Worm (Caenorhabditis elegans): Measurements from ENCODE around the gene tab-1.

tab-1 gene

DNA sequence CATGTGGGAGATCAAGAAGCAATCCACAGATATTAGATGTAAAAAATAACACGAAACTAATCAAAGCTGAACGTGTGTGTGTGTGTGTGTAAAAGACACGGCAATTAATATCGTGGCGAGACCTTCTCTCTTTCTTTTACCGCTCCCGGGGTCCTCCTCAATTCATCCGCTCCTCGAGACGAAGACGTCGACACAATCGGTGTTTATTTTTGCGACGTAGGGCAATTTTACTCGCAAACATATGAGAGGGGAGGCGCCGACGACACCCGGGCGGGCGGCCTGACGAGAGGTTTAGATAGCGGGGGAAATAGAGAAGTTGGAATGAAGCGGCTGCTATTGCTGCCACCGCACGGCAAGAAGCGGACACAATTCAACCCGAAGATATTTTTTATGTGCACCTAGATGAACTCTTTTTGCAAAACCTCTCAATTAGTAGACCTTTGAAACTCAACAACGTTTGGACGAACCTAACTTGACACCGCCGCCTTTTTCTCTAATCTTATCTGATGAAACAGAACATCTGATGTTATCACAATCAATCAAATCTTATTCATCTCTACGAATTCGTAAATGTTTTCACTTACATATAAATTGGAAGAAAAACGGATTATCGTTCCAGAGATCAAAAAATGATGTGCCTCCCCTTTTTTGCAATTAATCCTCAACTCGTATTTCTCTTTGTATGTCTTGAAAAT, 29.7 kb downstream of the tab-1 start:
- TF ChIP-seq T22C8.4 (GFP tag; IDR thresholded peaks at IDR 0.05) (0 out of 2 replicates have a peak, but pooled peaks have one; percentile 14), med-1 (GFP tag; optimal IDR thresholded peaks at IDR 0.05; ENCODE audit: insufficient read depth) (no peak), ztf-23 (GFP tag; IDR thresholded peaks at IDR 0.05) (0 out of 2 replicates have a peak, but pooled peaks have one; percentile 32)

DNA sequence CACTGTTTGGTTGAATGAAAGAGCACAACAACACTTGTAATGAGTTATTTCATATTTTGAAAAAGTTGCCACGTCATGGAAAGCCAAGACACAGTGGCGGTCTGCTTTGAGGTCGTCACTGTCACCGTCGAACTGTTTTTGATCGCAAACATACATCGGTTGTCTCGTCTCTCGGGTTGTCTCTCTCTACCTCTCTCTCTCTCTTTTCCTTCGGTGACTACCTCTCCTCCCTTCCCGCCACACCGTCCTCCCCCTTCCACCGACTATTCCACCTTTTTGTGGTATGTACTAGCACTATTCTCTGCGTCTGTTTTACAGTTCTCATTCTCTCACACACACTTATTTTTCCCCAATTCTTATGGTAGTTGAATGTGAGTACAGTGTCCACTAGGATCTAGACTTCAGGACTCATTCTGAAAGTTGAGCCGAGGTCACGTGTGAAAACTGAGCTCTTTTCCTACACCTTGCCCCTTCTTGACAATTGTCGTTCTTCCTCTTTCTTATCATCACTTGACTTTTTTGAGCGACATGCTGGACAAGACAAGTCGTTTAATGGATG, 30.7 kb downstream of the tab-1 start:
- TF ChIP-seq flt-1 (GFP tag; IDR thresholded peaks at IDR 0.05): no peak

DNA sequence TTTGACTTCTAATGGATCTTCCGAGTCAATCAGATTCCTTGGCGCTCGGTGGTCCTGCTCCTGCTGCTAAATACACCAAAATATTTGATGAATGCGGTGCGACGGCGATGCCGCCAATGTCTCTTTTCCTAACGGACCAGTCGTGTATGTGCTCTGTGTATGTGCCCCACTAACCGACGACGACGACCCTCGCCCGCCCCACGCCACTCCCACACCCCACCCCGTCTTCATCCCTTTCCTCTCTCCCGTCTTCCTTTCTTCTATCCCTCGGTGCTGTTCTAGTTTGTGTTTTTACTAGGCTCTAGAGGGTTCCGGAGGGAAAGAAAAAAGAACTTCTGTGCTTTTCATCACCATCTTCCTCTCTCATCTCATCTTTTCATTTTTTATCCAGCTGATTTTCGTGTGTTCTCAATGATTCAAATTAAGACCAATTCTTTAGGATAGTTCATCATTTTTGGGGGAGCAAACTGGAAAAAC, 31.5 kb downstream of the tab-1 start, which contains the start of gene egl-27:
Gene egl-27, plus strand, starts transcription at position 427 of the 477 bp plus-strand sequence.
- TF ChIP-seq ref-1 (GFP tag; conservative IDR thresholded peaks at IDR 0.05) (no peak), cog-1 (tag; optimal IDR thresholded peaks at IDR 0.05) (no peak), ztf-23 (GFP tag; IDR thresholded peaks at IDR 0.05) (0 out of 2 replicates have a peak, but pooled peaks have one; percentile 29), flt-1 (GFP tag; IDR thresholded peaks at IDR 0.05) (peak; percentile 66; the same call in 1 of the 2 replicates), T22C8.4 (GFP tag; IDR thresholded peaks at IDR 0.05) (no peak), ztf-29 (GFP tag; IDR thresholded peaks at IDR 0.05) (no peak), med-1 (GFP tag; optimal IDR thresholded peaks at IDR 0.05; ENCODE audit: insufficient read depth) (no peak)

DNA sequence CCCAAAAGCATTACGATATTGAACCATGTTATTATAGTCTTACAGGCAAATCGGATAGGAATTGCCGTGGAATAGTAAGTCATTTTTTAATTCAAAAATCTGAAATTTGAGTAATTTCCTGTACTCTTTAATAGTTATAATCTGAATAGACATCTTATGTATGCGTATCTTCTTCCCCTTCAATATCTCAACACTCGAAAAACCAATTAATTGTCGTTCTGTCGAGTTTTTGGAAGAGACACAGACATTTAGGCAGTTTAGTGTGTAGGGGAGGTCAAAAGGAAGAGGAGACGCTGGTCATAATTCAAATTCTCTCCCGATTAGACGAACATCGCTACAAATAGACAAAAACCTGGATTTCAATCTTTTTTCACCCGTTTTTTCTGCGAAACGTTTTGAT, 32.4 kb downstream of the tab-1 start:
- TF ChIP-seq flt-1 (GFP tag; IDR thresholded peaks at IDR 0.05) (peak; percentile 35; the same call in 1 of the 2 replicates), ztf-23 (GFP tag; IDR thresholded peaks at IDR 0.05) (no peak), med-1 (GFP tag; optimal IDR thresholded peaks at IDR 0.05; ENCODE audit: insufficient read depth) (peak; percentile 22)

DNA sequence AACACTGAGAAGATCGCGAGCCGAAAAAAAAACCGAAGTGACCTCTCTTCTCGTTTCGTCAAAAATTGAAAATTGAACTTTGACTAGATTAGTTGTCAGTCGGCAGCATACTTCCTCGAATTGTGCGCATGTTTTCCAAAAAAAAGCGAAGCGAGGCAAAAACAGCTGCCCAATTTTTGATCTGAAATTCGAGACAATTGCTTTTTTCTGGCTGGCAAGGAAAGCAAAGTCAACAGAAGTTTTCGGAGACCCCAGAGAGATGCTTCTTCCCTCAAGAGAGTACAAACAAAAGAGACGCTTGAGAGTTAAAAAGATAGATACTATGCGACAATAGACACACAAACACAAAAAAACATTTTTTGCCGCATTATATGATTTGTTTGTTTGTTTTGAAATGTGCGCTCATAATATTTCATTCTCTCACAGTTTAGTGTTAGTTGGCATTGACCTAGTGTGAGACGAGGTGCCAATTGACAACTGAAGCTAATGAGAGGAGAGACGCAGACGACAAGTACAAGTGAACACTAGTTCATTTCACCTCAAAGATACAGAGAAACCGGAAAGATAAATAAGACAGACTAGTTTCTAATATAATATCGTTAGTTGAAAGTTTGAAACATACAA, 33.0 kb downstream of the tab-1 start:
- TF ChIP-seq ztf-23 (GFP tag; IDR thresholded peaks at IDR 0.05): 0 out of 2 replicates have a peak, but pooled peaks have one; percentile 66
- peak; percentile 50 for TF ChIP-seq cog-1 (tag; optimal IDR thresholded peaks at IDR 0.05)
- no peak for TF ChIP-seq ref-1 (GFP tag; conservative IDR thresholded peaks at IDR 0.05)
- TF ChIP-seq med-1 (GFP tag; optimal IDR thresholded peaks at IDR 0.05; ENCODE audit: insufficient read depth): no peak

DNA sequence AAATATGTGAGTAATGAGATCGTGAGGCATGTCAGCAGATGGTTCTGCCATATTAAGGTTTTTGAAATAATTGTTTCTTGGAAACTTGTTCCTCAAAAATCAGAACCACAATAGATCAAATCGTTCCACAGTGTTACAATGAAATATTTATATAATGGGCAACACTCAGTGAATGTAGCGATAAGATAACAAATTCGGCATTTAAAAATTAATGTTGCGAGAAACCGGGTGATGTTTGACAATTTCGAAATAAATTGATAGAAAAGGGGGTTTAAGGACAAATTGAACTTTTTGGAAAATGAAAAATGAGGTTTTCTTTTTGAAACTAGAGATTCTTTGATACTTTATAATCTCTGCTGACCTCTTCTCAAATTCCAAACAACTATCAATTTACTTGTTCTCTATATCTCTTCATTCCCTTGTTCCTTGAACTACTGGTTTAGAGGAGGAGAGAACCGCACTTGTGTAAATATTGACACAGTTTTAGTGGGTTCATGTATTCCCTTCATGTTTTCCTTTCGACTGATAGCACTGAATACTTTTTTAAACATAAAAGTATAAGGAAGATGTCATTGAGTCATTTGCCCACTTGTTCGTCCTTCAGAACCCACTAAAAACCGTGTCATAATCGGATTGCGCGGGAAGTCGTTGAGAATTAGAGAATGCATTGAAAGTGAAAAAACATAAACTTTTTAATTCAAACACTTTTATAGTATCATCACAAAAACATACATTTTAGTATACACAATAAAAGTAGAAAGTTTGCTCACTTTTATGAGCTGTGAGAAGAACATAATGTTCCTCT, 33.8 kb downstream of the tab-1 start:
- TF ChIP-seq flt-1 (GFP tag; IDR thresholded peaks at IDR 0.05): no peak
- TF ChIP-seq ztf-29 (GFP tag; IDR thresholded peaks at IDR 0.05): no peak
- no peak for TF ChIP-seq T22C8.4 (GFP tag; IDR thresholded peaks at IDR 0.05)
- TF ChIP-seq tab-1 (GFP tag; IDR thresholded peaks at IDR 0.05): no peak
- no peak for TF ChIP-seq ztf-23 (GFP tag; IDR thresholded peaks at IDR 0.05)
- TF ChIP-seq cog-1 (tag; optimal IDR thresholded peaks at IDR 0.05): no peak
- no peak for TF ChIP-seq med-1 (GFP tag; optimal IDR thresholded peaks at IDR 0.05; ENCODE audit: insufficient read depth)
- no peak for TF ChIP-seq ref-1 (GFP tag; conservative IDR thresholded peaks at IDR 0.05)
- TF ChIP-seq klf-2 (GFP tag; conservative IDR thresholded peaks at IDR 0.05): no peak

DNA sequence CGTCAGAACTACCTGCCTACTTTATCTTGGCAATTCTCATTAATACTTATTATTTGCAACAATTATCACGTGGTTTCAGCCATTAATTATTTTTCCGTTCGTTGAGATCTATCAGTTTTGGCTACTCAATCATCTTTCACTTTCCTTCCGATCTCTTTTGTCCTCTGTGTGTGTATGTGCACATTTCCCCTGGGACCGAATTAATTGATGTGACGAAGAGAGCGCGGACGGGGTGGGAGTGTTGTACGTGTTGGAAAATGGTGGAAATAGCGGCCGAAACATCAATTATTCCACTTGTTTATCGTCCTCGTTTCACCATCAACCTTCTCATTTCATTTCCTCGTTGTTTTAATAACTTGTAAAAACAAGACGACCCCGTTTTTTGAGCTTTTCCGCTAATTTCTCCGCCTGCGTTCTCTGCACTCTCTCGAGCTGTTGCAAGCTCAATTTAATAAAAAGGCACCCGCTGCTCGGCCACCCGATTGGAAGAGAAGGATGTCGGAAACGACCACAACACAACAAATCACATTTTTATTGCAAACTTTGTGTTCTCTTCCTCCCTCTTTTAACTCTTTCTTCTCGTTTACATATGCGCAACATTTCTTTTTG, 35.2 kb downstream of the tab-1 start:
- TF ChIP-seq ref-1 (GFP tag; conservative IDR thresholded peaks at IDR 0.05): no peak
- TF ChIP-seq cog-1 (tag; optimal IDR thresholded peaks at IDR 0.05): peak; percentile 13

DNA sequence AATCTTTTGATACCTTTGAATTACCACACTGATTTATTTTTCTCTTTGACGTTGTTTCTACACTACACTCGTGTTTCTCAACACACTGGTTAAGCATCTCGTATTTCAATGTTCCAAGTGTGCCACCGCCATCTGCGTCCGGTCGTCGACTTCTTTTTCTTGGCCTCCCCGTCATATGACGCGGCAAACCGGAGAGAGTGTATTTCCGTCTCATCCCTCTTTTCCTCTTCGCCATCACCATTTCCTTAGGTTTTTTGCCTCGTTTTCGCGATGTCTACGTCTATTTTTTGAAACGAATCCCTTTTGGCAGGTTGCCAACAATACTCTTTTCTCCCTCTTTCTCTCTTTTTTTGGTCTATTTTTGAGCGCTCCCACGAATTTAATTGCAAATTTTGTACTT, 35.9 kb downstream of the tab-1 start:
- TF ChIP-seq T22C8.4 (GFP tag; IDR thresholded peaks at IDR 0.05) (no peak), ztf-29 (GFP tag; IDR thresholded peaks at IDR 0.05) (no peak), tab-1 (GFP tag; IDR thresholded peaks at IDR 0.05) (no peak), flt-1 (GFP tag; IDR thresholded peaks at IDR 0.05) (no peak), ztf-23 (GFP tag; IDR thresholded peaks at IDR 0.05) (no peak), cog-1 (tag; optimal IDR thresholded peaks at IDR 0.05) (no peak), med-1 (GFP tag; optimal IDR thresholded peaks at IDR 0.05; ENCODE audit: insufficient read depth) (no peak), ref-1 (GFP tag; conservative IDR thresholded peaks at IDR 0.05) (no peak), klf-2 (GFP tag; conservative IDR thresholded peaks at IDR 0.05) (no peak)

DNA sequence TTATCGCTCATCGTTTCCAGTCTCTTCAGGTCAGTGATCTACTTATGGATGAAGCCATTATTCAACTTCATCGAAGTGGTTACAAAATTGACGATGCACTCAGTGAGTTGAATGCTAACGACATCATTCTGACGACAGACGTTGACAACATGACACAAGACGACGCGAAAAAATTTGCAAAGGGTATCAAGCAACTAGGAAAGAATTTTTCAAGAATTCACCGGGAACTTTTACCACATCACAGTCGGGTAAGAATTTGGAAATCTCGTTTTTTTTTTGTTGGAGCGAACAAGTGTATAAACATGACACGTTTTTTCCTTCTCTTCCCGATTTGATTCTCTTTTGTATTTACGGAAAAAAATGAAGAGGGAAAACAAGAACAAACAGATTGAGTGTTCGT, 37.5 kb downstream of the tab-1 start:
- TF ChIP-seq T22C8.4 (GFP tag; IDR thresholded peaks at IDR 0.05) (no peak), ztf-23 (GFP tag; IDR thresholded peaks at IDR 0.05) (no peak), klf-2 (GFP tag; conservative IDR thresholded peaks at IDR 0.05) (no peak), ref-1 (GFP tag; conservative IDR thresholded peaks at IDR 0.05) (no peak), med-1 (GFP tag; optimal IDR thresholded peaks at IDR 0.05; ENCODE audit: insufficient read depth) (no peak), cog-1 (tag; optimal IDR thresholded peaks at IDR 0.05) (no peak), ztf-29 (GFP tag; IDR thresholded peaks at IDR 0.05) (no peak), flt-1 (GFP tag; IDR thresholded peaks at IDR 0.05) (no peak), tab-1 (GFP tag; IDR thresholded peaks at IDR 0.05) (no peak)

All from whole organism, midembryonic.